Fruit fly (Drosophila melanogaster) S2 (cell line): ENCODE data around the gene CG17207.

Experiments used
- CG8478 ChIP-seq: fragments of >200 bp; optimal IDR thresholded peaks from 2 replicates; lab custom pipeline; 2018
- CTCF ChIP-seq, 2 experiments: fragments of >200 bp; optimal IDR thresholded peaks; 2 replicates each; lab custom pipeline; 2018

DNA sequence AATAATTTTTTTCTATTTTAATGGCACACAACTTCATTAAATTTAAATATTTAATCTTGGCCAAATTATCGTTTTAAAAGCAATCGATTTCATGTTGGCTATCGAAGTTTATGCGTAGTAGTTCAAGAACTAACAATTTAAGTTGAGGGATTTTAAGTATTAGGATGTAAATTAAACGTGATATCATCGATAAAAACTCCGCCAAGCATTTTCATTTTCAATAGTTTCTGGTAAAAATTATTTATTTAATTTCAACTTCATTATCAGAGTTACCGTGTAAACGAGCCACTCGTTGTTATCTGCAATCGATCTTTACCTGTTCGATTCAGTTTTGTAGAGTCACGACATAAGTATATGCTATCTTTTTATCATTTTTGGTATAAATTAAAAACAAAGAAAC, 36.0 kb downstream of the CG17207 start:
- TF ChIP-seq CTCF (optimal IDR thresholded peaks at IDR 0.05; lab: Kevin White, UChicago) (no peak), CG8478 (lab: Kevin White, UChicago) (no peak)
